Worm (Caenorhabditis elegans) whole organism, L2 larva: ENCODE measurements around the gene srd-47.
A peak's percentile ranks its signal among the peaks of the same experiment; 100 is the strongest.

Experiments used
- C34F6.9 ChIP-seq: fragments of 150-350 bp; optimal IDR thresholded peaks from 2 replicates; lab custom pipeline; 2014; ENCODE audit warnings: missing biosample characterization, missing genetic modification characterization
- R02D3.7 ChIP-seq: fragments of 150-350 bp; optimal IDR thresholded peaks from 2 replicates; lab custom pipeline; 2014; ENCODE audit warnings: missing biosample characterization, missing genetic modification characterization
- ZK546.5 ChIP-seq: sonication (generic microtip); optimal IDR thresholded peaks from 2 replicates; lab custom pipeline; 2017; ENCODE audit warnings: missing biosample characterization, missing genetic modification characterization
- ama-1 ChIP-seq: fragments of 150-350 bp; optimal IDR thresholded peaks from 2 replicates; lab custom pipeline; 2018; ENCODE audit warnings: inconsistent platforms
- ceh-82 ChIP-seq: fragments of 150-350 bp; optimal IDR thresholded peaks from 2 replicates; lab custom pipeline; 2014; ENCODE audit warnings: missing biosample characterization, missing genetic modification characterization
- crh-2 ChIP-seq: sonication (generic microtip); optimal IDR thresholded peaks from 2 replicates; lab custom pipeline; 2017; ENCODE audit warnings: missing biosample characterization, missing genetic modification characterization
- dmd-4 ChIP-seq: sonication (generic microtip); optimal IDR thresholded peaks from 2 replicates; lab custom pipeline; 2017; ENCODE audit warnings: missing biosample characterization, missing genetic modification characterization
- elt-1 ChIP-seq: fragments of 150-350 bp; optimal IDR thresholded peaks from 2 replicates; lab custom pipeline; 2014; ENCODE audit warnings: missing biosample characterization, missing genetic modification characterization
- elt-3 ChIP-seq: sonication (generic microtip); optimal IDR thresholded peaks from 2 replicates; lab custom pipeline; 2017; ENCODE audit warnings: missing biosample characterization, missing genetic modification characterization
- fos-1 ChIP-seq: fragments of 150-350 bp; optimal IDR thresholded peaks from 2 replicates; lab custom pipeline; 2014; ENCODE audit warnings: missing biosample characterization, missing genetic modification characterization
- gmeb-1 ChIP-seq: fragments of 150-350 bp; optimal IDR thresholded peaks from 2 replicates; lab custom pipeline; 2014; ENCODE audit warnings: missing biosample characterization, missing genetic modification characterization
- lin-11 ChIP-seq: fragments of 150-350 bp; sonication (generic microtip); optimal IDR thresholded peaks from 2 replicates; lab custom pipeline; 2014; ENCODE audit warnings: missing biosample characterization, missing genetic modification characterization, inconsistent platforms, mixed read lengths
- lin-39 ChIP-seq: fragments of 150-350 bp; optimal IDR thresholded peaks from 2 replicates; lab custom pipeline; 2014; ENCODE audit warnings: missing biosample characterization, missing genetic modification reagents, missing genetic modification characterization
- lsy-2 ChIP-seq, 2 experiments: fragments of 150-350 bp in 1 of 2; sonication (generic microtip) in 1 of 2; optimal IDR thresholded peaks; 2 replicates each; lab custom pipeline; 2014 to 2017; ENCODE audit warnings: missing biosample characterization in 2 of 2, missing genetic modification characterization in 2 of 2
- mab-5 ChIP-seq: fragments of 150-350 bp; optimal IDR thresholded peaks from 2 replicates; lab custom pipeline; 2014; ENCODE audit warnings: missing biosample characterization, missing genetic modification characterization
- mbf-1 ChIP-seq: sonication (generic microtip); optimal IDR thresholded peaks from 2 replicates; lab custom pipeline; 2017; ENCODE audit warnings: missing biosample characterization, missing genetic modification characterization
- nhr-10 ChIP-seq: sonication (generic microtip); optimal IDR thresholded peaks from 2 replicates; lab custom pipeline; 2017; ENCODE audit warnings: missing biosample characterization, missing genetic modification characterization
- nhr-11 ChIP-seq: fragments of 150-350 bp; optimal IDR thresholded peaks from 2 replicates; lab custom pipeline; 2014; ENCODE audit warnings: missing biosample characterization, missing genetic modification characterization
- nhr-12 ChIP-seq: fragments of 150-350 bp; optimal IDR thresholded peaks from 2 replicates; lab custom pipeline; 2014; ENCODE audit warnings: missing biosample characterization, missing genetic modification characterization
- nhr-21 ChIP-seq: fragments of 150-350 bp; optimal IDR thresholded peaks from 2 replicates; lab custom pipeline; 2014; ENCODE audit warnings: missing biosample characterization, missing genetic modification characterization
- nhr-25 ChIP-seq: fragments of 150-350 bp; sonication (generic microtip); optimal IDR thresholded peaks from 3 replicates; lab custom pipeline; 2014; ENCODE audit warnings: missing biosample characterization, missing genetic modification characterization
- nhr-6 ChIP-seq: fragments of 150-350 bp; optimal IDR thresholded peaks from 2 replicates; lab custom pipeline; 2014; ENCODE audit warnings: missing biosample characterization, missing genetic modification characterization
- nhr-77 ChIP-seq: fragments of 150-350 bp; optimal IDR thresholded peaks from 2 replicates; lab custom pipeline; 2014; ENCODE audit warnings: missing biosample characterization, missing genetic modification characterization
- sem-4 ChIP-seq: fragments of 150-350 bp; optimal IDR thresholded peaks from 2 replicates; lab custom pipeline; 2014; ENCODE audit warnings: missing biosample characterization, missing genetic modification reagents, missing genetic modification characterization
- skn-1 ChIP-seq: sonication (generic microtip); optimal IDR thresholded peaks from 2 replicates; lab custom pipeline; 2017; ENCODE audit warnings: missing biosample characterization, missing genetic modification characterization
- sma-3 ChIP-seq: sonication (generic microtip); optimal IDR thresholded peaks from 2 replicates; lab custom pipeline; 2016; ENCODE audit warnings: missing genetic modification reagents, missing genetic modification characterization, missing compliant biosample characterization
- sma-9 ChIP-seq, 2 experiments: fragments of 150-350 bp in 1 of 2; sonication (generic microtip) in 1 of 2; optimal IDR thresholded peaks; 2 replicates each; lab custom pipeline; 2014 to 2016; ENCODE audit warnings: missing genetic modification characterization in 2 of 2, mild to moderate bottlenecking in 1 of 2, missing biosample characterization in 1 of 2, missing compliant biosample characterization in 1 of 2, missing genetic modification reagents in 1 of 2, moderate library complexity in 1 of 2
- snpc-4 ChIP-seq: fragments of 150-350 bp; optimal IDR thresholded peaks from 2 replicates; lab custom pipeline; 2014; ENCODE audit warnings: missing biosample characterization, missing genetic modification characterization
- unc-39 ChIP-seq: fragments of 150-350 bp; optimal IDR thresholded peaks from 2 replicates; lab custom pipeline; 2014; ENCODE audit warnings: missing biosample characterization, missing genetic modification characterization
- unc-55 ChIP-seq: fragments of 150-350 bp; sonication (generic microtip); optimal IDR thresholded peaks from 3 replicates; lab custom pipeline; 2014; ENCODE audit warnings: missing biosample characterization, missing genetic modification reagents, missing genetic modification characterization
- ztf-1 ChIP-seq: fragments of 200-800 bp; sonication (Bioruptor generic); conservative IDR thresholded peaks from 2 replicates; pipeline ENCODE4 v1.3.6; 2022; ENCODE audit warnings: missing genetic modification characterization, missing compliant biosample characterization
- ztf-11 ChIP-seq: sonication (generic microtip); optimal IDR thresholded peaks from 2 replicates; lab custom pipeline; 2017; ENCODE audit warnings: missing biosample characterization, missing genetic modification characterization

The srd-47 gene

DNA sequence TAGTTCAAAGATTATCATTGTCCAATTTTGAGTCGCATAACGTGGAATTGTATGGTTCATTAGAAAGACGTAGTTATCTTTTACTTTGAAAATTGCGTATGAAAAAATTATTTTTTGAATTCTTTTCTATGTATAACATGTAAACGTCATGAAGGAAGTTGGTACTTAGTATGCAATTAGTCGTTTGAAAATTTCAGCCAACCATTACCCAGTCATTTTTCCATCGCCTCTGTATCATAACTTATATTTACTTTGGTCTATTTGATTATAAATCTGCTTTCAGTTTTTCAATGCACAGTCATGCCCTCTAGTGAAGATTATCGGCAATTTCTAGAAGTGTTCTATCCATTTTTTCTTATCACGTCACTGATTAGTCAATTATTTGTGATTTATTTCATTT, 7.0 kb upstream of the srd-47 start, which contains the start of gene srd-41:
srd-41 (plus strand) TSS at position 301 of the 400 bp plus-strand sequence.
- TF ChIP-seq elt-1 (tag; lab: Kevin White, UChicago) (no peak), ama-1 (lab: Kevin White, UChicago) (no peak)
- TF ChIP-seq, all 48 proteins: peak for 0

DNA sequence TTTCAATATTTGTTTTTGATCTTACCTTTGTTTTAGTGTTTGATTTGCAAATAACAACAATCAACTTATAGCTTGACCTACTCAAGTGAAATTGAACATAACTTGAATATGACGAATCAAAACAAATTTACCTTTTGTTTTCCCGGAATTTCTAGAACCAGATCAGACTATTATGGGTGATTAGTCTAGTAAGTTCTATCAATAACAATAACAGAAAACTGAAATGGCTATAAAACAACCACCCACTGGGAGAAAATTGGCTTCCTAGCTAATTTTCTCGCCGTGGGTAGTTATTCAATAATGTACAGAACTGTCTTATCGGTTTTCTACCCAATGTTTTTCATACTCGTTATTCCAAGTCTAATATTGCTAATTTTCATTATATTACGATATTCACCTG, 4.8 kb upstream of the srd-47 start, which contains the start of gene srd-45:
srd-45 (plus strand) TSS at position 301 of the 400 bp plus-strand sequence.
- TF ChIP-seq ama-1 (lab: Kevin White, UChicago) (no peak), nhr-11 (no peak), lin-39 (tag; lab: Kevin White, UChicago) (no peak), skn-1 (tag; lab: Kevin White, UChicago) (no peak), ZK546.5 (tag; lab: Kevin White, UChicago) (no peak)

ce11 chrX:12331795-12332194, 1.6 kb upstream of the srd-47 start, which contains the start of gene srd-46:
srd-46 (plus strand) TSS chrX:12332095.
- TF ChIP-seq R02D3.7 (tag; lab: Kevin White, UChicago) (no peak), ama-1 (lab: Kevin White, UChicago) (no peak), gmeb-1 (tag; lab: Kevin White, UChicago) (no peak), unc-39 (tag; lab: Kevin White, UChicago) (no peak), ztf-1 (no peak), ztf-11 (tag; lab: Kevin White, UChicago) (no peak), ceh-82 (tag; lab: Kevin White, UChicago) (no peak), elt-3 (tag; lab: Kevin White, UChicago) (no peak), lsy-2 (tag; optimal IDR thresholded peaks at IDR 0.05; lab: Kevin White, UChicago) (no peak), nhr-6 (tag; lab: Kevin White, UChicago) (no peak), nhr-77 (tag; lab: Kevin White, UChicago) (no peak), C34F6.9 (no peak), nhr-12 (tag; lab: Kevin White, UChicago) (no peak)
- TF ChIP-seq, all 48 proteins: peak for 0

ce11 chrX:12335808-12336207, 2.4 kb downstream of the srd-47 start, which contains the start of gene srd-48:
srd-48 (plus strand) TSS chrX:12336108.
- TF ChIP-seq unc-39 (tag; lab: Kevin White, UChicago) = no peak
- TF ChIP-seq R02D3.7 (tag; lab: Kevin White, UChicago) = no peak
- no peak for TF ChIP-seq nhr-10 (tag; lab: Kevin White, UChicago)
- TF ChIP-seq dmd-4 = no peak
- TF ChIP-seq lin-11 (tag; lab: Kevin White, UChicago) = no peak
- no peak for TF ChIP-seq nhr-25 (tag; lab: Kevin White, UChicago)
- no peak for TF ChIP-seq nhr-77 (tag; lab: Kevin White, UChicago)
- no peak for TF ChIP-seq sma-9 (GFP tag; optimal IDR thresholded peaks at IDR 0.05; lab: Kevin White, UChicago)
- TF ChIP-seq sma-9 (tag; optimal IDR thresholded peaks at IDR 0.05; lab: Kevin White, UChicago) = no peak

ce11 chrX:12337846-12338490, 4.5 kb downstream of the srd-47 start, which contains the start of gene srd-44:
srd-44 (plus strand) TSS chrX:12338440.
- TF ChIP-seq ama-1 (lab: Kevin White, UChicago) (no peak), mbf-1 (tag; lab: Kevin White, UChicago) (no peak), crh-2 (tag; lab: Kevin White, UChicago) (peak; percentile 21), mab-5 (no peak), snpc-4 (tag; lab: Kevin White, UChicago) (no peak), fos-1 (peak; percentile 25), unc-55 (GFP tag; lab: Kevin White, UChicago) (no peak), lin-39 (tag; lab: Kevin White, UChicago) (no peak), sma-3 (GFP tag; lab: Kevin White, UChicago) (peak; percentile 17), gmeb-1 (tag; lab: Kevin White, UChicago) (no peak), R02D3.7 (tag; lab: Kevin White, UChicago) (no peak), nhr-21 (tag; lab: Kevin White, UChicago) (peak; percentile 18), sem-4 (tag; lab: Kevin White, UChicago) (no peak)
